Fruit fly (Drosophila melanogaster): ENCODE measurements around the gene CG7024.

CG7024 gene

dm6 chrX:4687778-4688399, 17.2 kb upstream of the CG7024 start, which contains the start of gene ctp (continued):
- TF ChIP-seq tgo (GFP tag; IDR thresholded peaks at IDR 0.05) (peak; percentile 26; the same call in 2 of the 3 replicates), CG11504 (tag; optimal IDR thresholded peaks at IDR 0.05) (peak; percentile 37), CG1647 (GFP tag; optimal IDR thresholded peaks at IDR 0.05) (no peak), CG1529 (GFP tag; optimal IDR thresholded peaks at IDR 0.05) (no peak), CG7372 (GFP tag; IDR thresholded peaks at IDR 0.05) (no peak), aop (GFP tag; IDR thresholded peaks at IDR 0.05) (no peak), ato (GFP tag; IDR thresholded peaks at IDR 0.05; ENCODE audit: partially characterized antibody) (no peak), CG12391 (tag; optimal IDR thresholded peaks at IDR 0.05) (peak; percentile 54), CG3838 (GFP tag; optimal IDR thresholded peaks at IDR 0.05) (no peak), pros (GFP tag; optimal IDR thresholded peaks at IDR 0.05) (no peak), corto (GFP tag; optimal IDR thresholded peaks at IDR 0.05) (no peak), yki (optimal IDR thresholded peaks at IDR 0.05) (no peak), CG10959 (GFP tag; IDR thresholded peaks at IDR 0.05) (no peak), CG13775 (GFP tag; optimal IDR thresholded peaks at IDR 0.05) (peak; percentile 44), Lim3 (GFP tag; IDR thresholded peaks at IDR 0.05) (no peak), CG1832 (GFP tag; optimal IDR thresholded peaks at IDR 0.05) (no peak), zfh1 (GFP tag; IDR thresholded peaks at IDR 0.05) (peak; percentile 38; the same call in 1 of the 3 replicates), odd (GFP tag; optimal IDR thresholded peaks at IDR 0.05) (no peak), CG7271 (tag; optimal IDR thresholded peaks at IDR 0.05) (no peak), CG11398 (GFP tag; optimal IDR thresholded peaks at IDR 0.05) (no peak), CG11723 (GFP tag; optimal IDR thresholded peaks at IDR 0.05) (no peak), Hsf (GFP tag; optimal IDR thresholded peaks at IDR 0.05) (peak; percentile 41), zen (tag; optimal IDR thresholded peaks at IDR 0.05) (peak; percentile 45), CG11696 (GFP tag; IDR thresholded peaks at IDR 0.05) (no peak), dmrt99B (tag; optimal IDR thresholded peaks at IDR 0.05) (peak; percentile 27), ken (GFP tag; IDR thresholded peaks at IDR 0.05) (0 out of 3 replicates have a peak, but pooled peaks have one; percentile 17), exex (tag; optimal IDR thresholded peaks at IDR 0.05) (peak; percentile 33), CG13624 (GFP tag; optimal IDR thresholded peaks at IDR 0.05) (peak; percentile 51), sna (GFP tag; IDR thresholded peaks at IDR 0.05; ENCODE audit: partially characterized antibody) (peak; percentile 71), CG11093 (GFP tag; IDR thresholded peaks at IDR 0.05) (no peak), CG33557 (GFP tag; optimal IDR thresholded peaks at IDR 0.05) (peak; percentile 19), pan (optimal IDR thresholded peaks at IDR 0.05) (no peak), pan (GFP tag; optimal IDR thresholded peaks at IDR 0.05 in 1 of 2, IDR thresholded peaks at IDR 0.05 in 1 of 2) (no peak), CG17361 (GFP tag; IDR thresholded peaks at IDR 0.05) (peak; percentile 27; the same call in 1 of the 3 replicates), ac (GFP tag; optimal IDR thresholded peaks at IDR 0.05) (no peak), ind (GFP tag; optimal IDR thresholded peaks at IDR 0.05) (peak; percentile 56), Pdp1 (GFP tag; optimal IDR thresholded peaks at IDR 0.05) (peak; percentile 48 to 61), sens (GFP tag) (peak; percentile 91), lilli (GFP tag; optimal IDR thresholded peaks at IDR 0.05) (peak; percentile 65), vfl (GFP tag; optimal IDR thresholded peaks at IDR 0.05) (peak; percentile 40), CG1602 (GFP tag; optimal IDR thresholded peaks at IDR 0.05) (no peak), Hr39 (optimal IDR thresholded peaks at IDR 0.05) (no peak), fd96Cb (tag; optimal IDR thresholded peaks at IDR 0.05) (peak; percentile 1), CG17612 (GFP tag; IDR thresholded peaks at IDR 0.05) (no peak), CG3065 (GFP tag; optimal IDR thresholded peaks at IDR 0.05) (no peak), al (GFP tag; IDR thresholded peaks at IDR 0.05) (peak; percentile 30; the same call in 1 of the 2 replicates), Adf1 (GFP tag; IDR thresholded peaks at IDR 0.05) (peak; percentile 45; the same call in 1 of the 2 replicates), CG34224 (GFP tag; IDR thresholded peaks at IDR 0.05; ENCODE audit: partially characterized antibody) (peak; percentile 69), nau (GFP tag; optimal IDR thresholded peaks at IDR 0.05) (peak; percentile 42), HLH3B (GFP tag; IDR thresholded peaks at IDR 0.05) (peak; percentile 17; the same call in 1 of the 2 replicates), CG6175 (GFP tag; IDR thresholded peaks at IDR 0.05) (no peak)

Data from whole organism, embryonic.